Worm (Caenorhabditis elegans) whole organism, L3 larva: ENCODE results near the gene F28F9.3.

ENCODE experiments used
- R02D3.7 ChIP-seq: fragments of 150-350 bp; optimal IDR thresholded peaks from 2 replicates; lab custom pipeline; 2014; ENCODE audit warnings: missing biosample characterization, missing genetic modification characterization
- ZK546.5 ChIP-seq: sonication (generic microtip); optimal IDR thresholded peaks from 2 replicates; lab custom pipeline; 2017; ENCODE audit warnings: missing biosample characterization, missing genetic modification characterization
- ama-1 ChIP-seq: fragments of 150-350 bp; optimal IDR thresholded peaks from 2 replicates; lab custom pipeline; 2018
- ceh-16 ChIP-seq: sonication (generic microtip); optimal IDR thresholded peaks from 2 replicates; lab custom pipeline; 2017; ENCODE audit warnings: missing biosample characterization, missing genetic modification characterization
- ceh-28 ChIP-seq: fragments of 150-350 bp; optimal IDR thresholded peaks from 2 replicates; lab custom pipeline; 2014; ENCODE audit warnings: missing biosample characterization, missing genetic modification reagents, missing genetic modification characterization
- ceh-82 ChIP-seq: fragments of 150-350 bp; optimal IDR thresholded peaks from 2 replicates; lab custom pipeline; 2014; ENCODE audit warnings: missing biosample characterization, missing genetic modification characterization
- daf-12 ChIP-seq: fragments of 150-350 bp; optimal IDR thresholded peaks from 2 replicates; lab custom pipeline; 2014; ENCODE audit warnings: missing biosample characterization, missing genetic modification reagents, missing genetic modification characterization
- egl-27 ChIP-seq: sonication (generic microtip); optimal IDR thresholded peaks from 4 replicates; lab custom pipeline; 2017; ENCODE audit warnings: missing biosample characterization, missing genetic modification reagents, missing genetic modification characterization
- egl-5 ChIP-seq: fragments of 150-350 bp; optimal IDR thresholded peaks from 2 replicates; lab custom pipeline; 2017; ENCODE audit warnings: missing biosample characterization, missing genetic modification reagents, missing genetic modification characterization, inconsistent platforms
- elt-1 ChIP-seq: fragments of 150-350 bp; optimal IDR thresholded peaks from 2 replicates; lab custom pipeline; 2014; ENCODE audit warnings: missing biosample characterization, missing genetic modification characterization
- elt-3 ChIP-seq, 3 experiments: fragments of 150-350 bp in 1 of 3; sonication (generic microtip) in 2 of 3; optimal IDR thresholded peaks; 2 replicates in 2 of 3; 4 replicates in 1 of 3; lab custom pipeline; 2014 to 2017; ENCODE audit warnings: missing biosample characterization in 3 of 3, missing genetic modification characterization in 3 of 3
- eor-1 ChIP-seq, 2 experiments: fragments of 150-350 bp; optimal IDR thresholded peaks; 2 replicates each; lab custom pipeline; 2014 to 2018; ENCODE audit warnings: missing biosample characterization in 2 of 2, missing genetic modification characterization in 2 of 2
- fkh-10 ChIP-seq: sonication (generic microtip); optimal IDR thresholded peaks from 2 replicates; lab custom pipeline; 2017; ENCODE audit warnings: missing biosample characterization, missing genetic modification reagents, missing genetic modification characterization
- fkh-2 ChIP-seq: fragments of 150-350 bp; optimal IDR thresholded peaks from 2 replicates; lab custom pipeline; 2014; ENCODE audit warnings: missing biosample characterization, missing genetic modification reagents, missing genetic modification characterization
- fos-1 ChIP-seq: fragments of 150-350 bp; optimal IDR thresholded peaks from 2 replicates; lab custom pipeline; 2014; ENCODE audit warnings: missing biosample characterization, missing genetic modification characterization
- jun-1 ChIP-seq: fragments of 150-350 bp; optimal IDR thresholded peaks from 2 replicates; lab custom pipeline; 2014; ENCODE audit warnings: missing biosample characterization, missing genetic modification reagents, missing genetic modification characterization
- lin-15B ChIP-seq: fragments of 150-350 bp; optimal IDR thresholded peaks from 2 replicates; lab custom pipeline; 2014; ENCODE audit warnings: missing biosample characterization, missing genetic modification characterization
- lsy-12 ChIP-seq: sonication (generic microtip); optimal IDR thresholded peaks from 2 replicates; lab custom pipeline; 2016; ENCODE audit warnings: mild to moderate bottlenecking, missing genetic modification characterization, missing compliant biosample characterization
- mdl-1 ChIP-seq: fragments of 150-350 bp; optimal IDR thresholded peaks from 2 replicates; lab custom pipeline; 2014; ENCODE audit warnings: missing biosample characterization, missing genetic modification characterization
- nhr-11 ChIP-seq: fragments of 150-350 bp; optimal IDR thresholded peaks from 2 replicates; lab custom pipeline; 2014; ENCODE audit warnings: missing biosample characterization, missing genetic modification characterization
- nhr-12 ChIP-seq: fragments of 150-350 bp; optimal IDR thresholded peaks from 2 replicates; lab custom pipeline; 2014; ENCODE audit warnings: missing biosample characterization, missing genetic modification characterization
- nhr-23 ChIP-seq: fragments of 150-350 bp; optimal IDR thresholded peaks from 2 replicates; lab custom pipeline; 2014; ENCODE audit warnings: missing biosample characterization, missing genetic modification reagents, missing genetic modification characterization
- nhr-25 ChIP-seq: sonication (generic microtip); optimal IDR thresholded peaks from 2 replicates; lab custom pipeline; 2017; ENCODE audit warnings: missing biosample characterization, missing genetic modification characterization
- nhr-28 ChIP-seq: fragments of 150-350 bp; optimal IDR thresholded peaks from 2 replicates; lab custom pipeline; 2014; ENCODE audit warnings: missing biosample characterization, missing genetic modification characterization
- nhr-43 ChIP-seq: sonication (generic microtip); optimal IDR thresholded peaks from 2 replicates; lab custom pipeline; 2016; ENCODE audit warnings: mild to moderate bottlenecking, missing genetic modification characterization, missing compliant biosample characterization; ENCODE audit not compliant: poor library complexity, severe bottlenecking
- nhr-67 ChIP-seq: fragments of 150-350 bp; optimal IDR thresholded peaks from 2 replicates; lab custom pipeline; 2014; ENCODE audit warnings: missing biosample characterization, missing genetic modification characterization
- nhr-76 ChIP-seq: fragments of 150-350 bp; sonication (generic microtip); optimal IDR thresholded peaks from 5 replicates; lab custom pipeline; 2014; ENCODE audit warnings: missing biosample characterization, missing genetic modification characterization
- nhr-77 ChIP-seq: fragments of 150-350 bp; optimal IDR thresholded peaks from 2 replicates; lab custom pipeline; 2014; ENCODE audit warnings: missing biosample characterization, missing genetic modification characterization
- pha-4 ChIP-seq: fragments of 150-350 bp; optimal IDR thresholded peaks from 2 replicates; lab custom pipeline; 2014; ENCODE audit warnings: missing biosample characterization, missing genetic modification reagents, missing genetic modification characterization
- pqm-1 ChIP-seq: fragments of 150-350 bp; optimal IDR thresholded peaks from 2 replicates; lab custom pipeline; 2017; ENCODE audit warnings: missing biosample characterization, missing genetic modification characterization, inconsistent platforms
- sea-2 ChIP-seq: fragments of 150-350 bp; sonication (generic microtip); optimal IDR thresholded peaks from 4 replicates; lab custom pipeline; 2014; ENCODE audit warnings: missing biosample characterization, missing genetic modification reagents, missing genetic modification characterization
- snpc-4 ChIP-seq: fragments of 150-350 bp; optimal IDR thresholded peaks from 2 replicates; lab custom pipeline; 2014; ENCODE audit warnings: missing biosample characterization, missing genetic modification characterization
- tbx-2 ChIP-seq: sonication (generic microtip); optimal IDR thresholded peaks from 2 replicates; lab custom pipeline; 2016; ENCODE audit warnings: mild to moderate bottlenecking, missing genetic modification characterization, missing compliant biosample characterization
- unc-39 ChIP-seq: sonication (generic microtip); optimal IDR thresholded peaks from 4 replicates; lab custom pipeline; 2017; ENCODE audit warnings: missing biosample characterization, missing genetic modification characterization
- unc-62 ChIP-seq: fragments of 150-350 bp; sonication (generic microtip); optimal IDR thresholded peaks from 4 replicates; lab custom pipeline; 2014; ENCODE audit warnings: missing biosample characterization, missing genetic modification reagents, missing genetic modification characterization
- zag-1 ChIP-seq: fragments of 150-350 bp; optimal IDR thresholded peaks from 2 replicates; lab custom pipeline; 2014; ENCODE audit warnings: missing biosample characterization, missing genetic modification characterization
- ztf-11 ChIP-seq: fragments of 150-350 bp; optimal IDR thresholded peaks from 2 replicates; lab custom pipeline; 2014; ENCODE audit warnings: missing biosample characterization, missing genetic modification characterization
- ztf-4 ChIP-seq: fragments of 150-350 bp; optimal IDR thresholded peaks from 2 replicates; lab custom pipeline; 2014; ENCODE audit warnings: missing biosample characterization, missing genetic modification characterization

F28F9.3 gene

ce11 chrIV:3826590-3827128 is at the start of gene F28F9.3:
TSS of gene F28F9.3 (plus strand) at chrIV:3826890.
- TF ChIP-seq sea-2 (GFP tag; lab: Kevin White, UChicago) = no peak
- no peak for TF ChIP-seq ceh-16 (tag; lab: Kevin White, UChicago)
- TF ChIP-seq, all 47 proteins: peak for 0

DNA sequence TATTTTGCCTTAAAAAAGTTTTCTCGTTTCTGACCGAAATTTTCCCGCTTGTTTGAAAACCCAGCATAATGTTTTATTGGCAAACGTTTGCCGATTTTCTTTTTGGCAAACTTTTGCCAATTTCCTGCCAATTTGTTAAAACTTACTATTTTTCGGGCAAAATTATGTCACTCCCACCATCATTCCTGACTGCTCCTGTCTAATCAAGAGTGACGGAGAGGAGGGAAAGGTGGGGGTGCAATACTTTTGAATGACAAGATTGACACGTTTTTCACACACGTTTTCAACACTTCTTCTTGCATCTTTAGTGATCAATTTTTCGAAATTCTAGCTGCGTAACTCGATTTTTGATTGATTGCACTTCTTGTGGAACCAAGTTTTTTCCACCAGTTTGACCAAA is 45.2 kb upstream of the F28F9.3 start:
- TF ChIP-seq eor-1 (tag; optimal IDR thresholded peaks at IDR 0.05; lab: Kevin White, UChicago) (no peak), fkh-2 (no peak), mdl-1 (tag; lab: Kevin White, UChicago) (no peak), nhr-28 (tag; lab: Kevin White, UChicago) (no peak), fkh-10 (no peak), pha-4 (tag; lab: Kevin White, UChicago) (no peak), fos-1 (tag; lab: Kevin White, UChicago) (no peak), ceh-28 (no peak), zag-1 (tag; lab: Kevin White, UChicago) (no peak), ZK546.5 (tag; lab: Kevin White, UChicago) (no peak), nhr-23 (tag; lab: Kevin White, UChicago) (no peak), nhr-25 (tag; lab: Kevin White, UChicago) (no peak), elt-1 (tag; lab: Kevin White, UChicago) (no peak)

DNA sequence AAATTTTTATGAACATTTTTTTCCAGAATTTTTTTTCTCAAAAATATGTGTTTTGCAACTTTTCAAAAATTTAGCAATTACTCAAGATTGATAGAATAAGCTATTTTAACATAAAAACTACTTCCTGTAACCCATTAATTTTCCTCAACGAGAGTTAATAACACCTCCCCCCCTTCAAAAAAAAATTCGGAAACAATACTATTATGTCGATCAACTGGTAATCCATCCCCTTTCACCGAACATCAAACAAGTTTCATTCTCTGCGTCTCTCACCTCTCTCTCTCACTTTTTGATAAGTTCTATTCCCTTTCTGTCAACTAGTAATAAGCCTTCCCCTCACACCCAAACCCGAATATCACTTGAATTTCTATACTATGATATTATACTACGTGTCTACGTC is 42.8 kb upstream of the F28F9.3 start, which contains the start of gene glct-6:
Gene glct-6, plus strand, starts transcription at position 301 of the 400 bp plus-strand sequence.
- no peak for TF ChIP-seq fkh-2
- TF ChIP-seq ztf-4 (tag; lab: Kevin White, UChicago) = no peak
- TF ChIP-seq tbx-2 (tag; lab: Kevin White, UChicago) = no peak
- no peak for TF ChIP-seq daf-12 (tag; lab: Kevin White, UChicago)
- no peak for TF ChIP-seq jun-1
- no peak for TF ChIP-seq mdl-1 (tag; lab: Kevin White, UChicago)
- no peak for TF ChIP-seq nhr-23 (tag; lab: Kevin White, UChicago)
- TF ChIP-seq egl-5 (tag; lab: Kevin White, UChicago) = no peak
- no peak for TF ChIP-seq elt-1 (tag; lab: Kevin White, UChicago)
- TF ChIP-seq nhr-11 (tag; lab: Kevin White, UChicago) = no peak
- no peak for TF ChIP-seq ama-1 (lab: Kevin White, UChicago)
- no peak for TF ChIP-seq ceh-16 (tag; lab: Kevin White, UChicago)
- TF ChIP-seq nhr-77 (tag; lab: Kevin White, UChicago) = no peak
- no peak for TF ChIP-seq zag-1 (tag; lab: Kevin White, UChicago)
- no peak for TF ChIP-seq snpc-4
- no peak for TF ChIP-seq pha-4 (tag; lab: Kevin White, UChicago)
- no peak for TF ChIP-seq pqm-1
- TF ChIP-seq ztf-11 (tag; lab: Kevin White, UChicago) = no peak
- TF ChIP-seq unc-39 (tag; lab: Kevin White, UChicago) = no peak
- TF ChIP-seq unc-62 = no peak
- TF ChIP-seq, all 47 proteins: peak for 0

DNA sequence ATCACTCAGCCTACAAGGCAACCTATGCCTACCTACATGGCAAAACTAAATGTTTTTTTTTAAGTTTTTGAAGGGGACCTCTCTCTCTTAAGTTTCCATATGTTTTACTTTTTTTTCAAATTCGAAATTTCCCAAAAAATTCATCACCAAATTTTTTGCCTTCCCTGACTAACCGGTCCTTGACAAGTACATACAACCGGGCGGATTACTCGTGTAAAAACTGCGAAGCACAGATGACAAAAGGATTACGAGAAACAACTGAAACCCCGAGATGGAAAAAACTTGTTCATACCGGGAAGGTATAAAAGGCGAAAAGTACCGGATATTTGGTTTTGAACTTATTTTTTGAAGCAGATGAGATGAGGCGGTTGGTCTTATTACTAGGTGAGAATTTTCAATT is 32.3 kb upstream of the F28F9.3 start, which contains the start of gene K09B3.1:
Gene K09B3.1, plus strand, starts transcription at position 301 of the 400 bp plus-strand sequence.
- TF ChIP-seq fos-1 (tag; lab: Kevin White, UChicago) (no peak), lsy-12 (no peak), nhr-23 (tag; lab: Kevin White, UChicago) (no peak), ceh-28 (no peak), nhr-67 (tag; lab: Kevin White, UChicago) (no peak), tbx-2 (tag; lab: Kevin White, UChicago) (no peak), snpc-4 (no peak), pha-4 (tag; lab: Kevin White, UChicago) (no peak), unc-62 (no peak), elt-1 (tag; lab: Kevin White, UChicago) (no peak), jun-1 (no peak), nhr-25 (tag; lab: Kevin White, UChicago) (no peak)

DNA sequence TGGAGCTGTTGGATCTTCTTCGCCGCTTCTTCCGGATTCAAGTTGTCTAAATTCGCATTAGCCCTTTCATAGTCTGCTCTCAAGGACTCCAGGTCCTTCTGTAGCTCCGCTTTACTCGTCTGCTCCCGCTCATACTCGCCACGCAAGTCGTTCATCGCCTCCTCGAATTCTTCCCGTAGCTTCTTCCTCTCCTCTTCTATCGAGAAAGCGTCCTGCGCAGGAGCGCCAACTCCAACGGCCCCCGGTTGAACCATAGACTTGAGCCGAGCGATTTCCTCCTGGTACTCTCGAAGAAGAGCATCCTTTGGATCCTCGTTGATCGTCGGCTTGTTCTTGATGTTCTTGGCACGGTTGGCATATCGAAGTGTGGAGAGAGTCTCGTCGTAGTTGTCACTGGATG is 29.2 kb upstream of the F28F9.3 start:
- TF ChIP-seq pha-4 (tag; lab: Kevin White, UChicago) (no peak), tbx-2 (tag; lab: Kevin White, UChicago) (no peak), ceh-82 (tag; lab: Kevin White, UChicago) (no peak), lin-15B (tag; lab: Kevin White, UChicago) (no peak), nhr-12 (tag; lab: Kevin White, UChicago) (no peak), R02D3.7 (tag; lab: Kevin White, UChicago) (no peak), eor-1 (tag; optimal IDR thresholded peaks at IDR 0.05; lab: Kevin White, UChicago) (no peak), elt-1 (tag; lab: Kevin White, UChicago) (no peak), unc-62 (no peak), unc-39 (tag; lab: Kevin White, UChicago) (no peak), elt-3 (tag; optimal IDR thresholded peaks at IDR 0.05; lab: Kevin White, UChicago) (no peak), nhr-43 (tag; lab: Kevin White, UChicago) (no peak), egl-27 (no peak), jun-1 (no peak), nhr-25 (tag; lab: Kevin White, UChicago) (no peak), zag-1 (tag; lab: Kevin White, UChicago) (no peak), nhr-76 (tag; lab: Kevin White, UChicago) (no peak), nhr-28 (tag; lab: Kevin White, UChicago) (no peak)
